Worm (Caenorhabditis elegans): Measurements from ENCODE around the gene C04E12.2.

DNA sequence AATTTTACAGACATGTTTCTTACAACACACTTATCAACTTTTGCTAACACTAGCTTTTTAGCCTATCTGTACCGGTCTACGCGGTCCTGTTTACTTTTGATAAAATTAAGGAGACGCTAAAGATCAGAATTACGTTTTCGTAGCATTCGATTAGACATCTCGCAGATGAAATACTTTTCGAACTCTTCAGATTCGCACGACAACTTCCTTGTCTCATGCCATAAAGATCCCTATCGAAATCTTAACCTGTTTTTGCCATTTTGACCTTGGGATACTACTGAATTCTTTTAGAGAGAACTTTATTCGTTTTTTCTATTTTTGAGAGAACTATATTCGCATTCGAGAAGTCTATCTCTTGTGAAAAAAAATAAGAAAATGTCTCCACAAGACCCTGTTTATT is 34.5 kb upstream of the C04E12.2 start, which contains the start of gene C17B7.5:
- TF ChIP-seq nhr-12 (tag; optimal IDR thresholded peaks at IDR 0.05) (no peak), unc-62 (GFP tag; optimal IDR thresholded peaks at IDR 0.05) (no peak), aly-2 (tag; optimal IDR thresholded peaks at IDR 0.05) (no peak), nhr-237 (tag; optimal IDR thresholded peaks at IDR 0.05) (no peak), pha-4 (tag; optimal IDR thresholded peaks at IDR 0.05) (no peak), elt-1 (tag; optimal IDR thresholded peaks at IDR 0.05) (no peak), R02D3.7 (tag; optimal IDR thresholded peaks at IDR 0.05) (no peak), nhr-76 (tag; optimal IDR thresholded peaks at IDR 0.05) (no peak), nhr-28 (tag; optimal IDR thresholded peaks at IDR 0.05) (no peak), nhr-77 (tag; optimal IDR thresholded peaks at IDR 0.05) (no peak)

Measured in whole organism, L3 larva.